Fruit fly (Drosophila melanogaster) whole organism, wandering third instar larva: Measurements from ENCODE around the gene Nup133.

Experiments
- CG32264 ChIP-seq: fragments of 200-800 bp; sonication (Bioruptor generic); optimal IDR thresholded peaks from 2 replicates; lab custom pipeline; 2016; ENCODE audit warnings: missing biosample characterization, missing genetic modification characterization
- CG9705 ChIP-seq: fragments of 200-800 bp; sonication (Bioruptor generic); optimal IDR thresholded peaks from 2 replicates; lab custom pipeline; 2018; ENCODE audit warnings: missing biosample characterization, mild to moderate bottlenecking, missing genetic modification characterization
- CrebA ChIP-seq: fragments of 200-800 bp; sonication (Bioruptor generic); optimal IDR thresholded peaks from 2 replicates; lab custom pipeline; 2016; ENCODE audit warnings: missing biosample characterization, mild to moderate bottlenecking, missing genetic modification characterization, borderline replicate concordance
- Dfd ChIP-seq: fragments of >200 bp; optimal IDR thresholded peaks from 2 replicates; lab custom pipeline; 2017; ENCODE audit warnings: missing biosample characterization, missing genetic modification characterization
- Dif ChIP-seq: fragments of 200-275, 200-300 bp; sonication (Bioruptor generic); optimal IDR thresholded peaks from 2 replicates; lab custom pipeline; 2018; ENCODE audit warnings: missing biosample characterization, missing genetic modification characterization; ENCODE audit not compliant: partially characterized antibody
- GATAd ChIP-seq: sonication (Bioruptor generic); optimal IDR thresholded peaks from 2 replicates; lab custom pipeline; 2016; ENCODE audit warnings: missing biosample characterization, missing genetic modification characterization
- HLH106 ChIP-seq: fragments of 200-800 bp; optimal IDR thresholded peaks from 3 replicates; lab custom pipeline; 2019; ENCODE audit warnings: missing biosample characterization, mild to moderate bottlenecking, missing genetic modification characterization, moderate library complexity
- Hr78 ChIP-seq: fragments of >200 bp; optimal IDR thresholded peaks from 2 replicates; lab custom pipeline; 2017; ENCODE audit warnings: missing biosample characterization, missing genetic modification characterization
- Hr83 ChIP-seq: fragments of 200-300 bp; sonication (Bioruptor generic); optimal IDR thresholded peaks from 2 replicates; lab custom pipeline; 2016; ENCODE audit warnings: missing biosample characterization, mild to moderate bottlenecking, missing genetic modification characterization, moderate library complexity; ENCODE audit not compliant: poor library complexity, severe bottlenecking
- Jra ChIP-seq: sonication (Bioruptor generic); optimal IDR thresholded peaks from 2 replicates; lab custom pipeline; 2016; ENCODE audit warnings: missing biosample characterization, missing genetic modification characterization
- Mio ChIP-seq: sonication (Bioruptor generic); optimal IDR thresholded peaks from 2 replicates; lab custom pipeline; 2016; ENCODE audit warnings: missing biosample characterization, missing genetic modification characterization
- Myc ChIP-seq: fragments of >200 bp; optimal IDR thresholded peaks from 2 replicates; lab custom pipeline; 2017
- N ChIP-seq: fragments of >200 bp; optimal IDR thresholded peaks from 2 replicates; lab custom pipeline; 2018; ENCODE audit warnings: missing biosample characterization, missing external identifiers, missing genetic modification characterization
- Rel ChIP-seq, 2 experiments: fragments of 200-800 bp; sonication (Bioruptor generic) in 1 of 2; optimal IDR thresholded peaks; 2 replicates in 1 of 2; 3 replicates in 1 of 2; lab custom pipeline; 2016 to 2019; ENCODE audit warnings: mild to moderate bottlenecking in 2 of 2, missing biosample characterization in 2 of 2, missing genetic modification characterization in 2 of 2, moderate library complexity in 1 of 2
- Sp1 ChIP-seq: fragments of 200-800 bp; sonication (Bioruptor generic); optimal IDR thresholded peaks from 3 replicates; lab custom pipeline; 2019; ENCODE audit warnings: missing biosample characterization, mild to moderate bottlenecking, missing genetic modification characterization, moderate library complexity
- Vsx2 ChIP-seq: fragments of 200-300, 225-300 bp; sonication (Bioruptor generic); optimal IDR thresholded peaks from 2 replicates; lab custom pipeline; 2018; ENCODE audit warnings: missing biosample characterization, missing genetic modification characterization; ENCODE audit not compliant: partially characterized antibody
- br ChIP-seq: fragments of 200-800 bp; sonication (Bioruptor generic); optimal IDR thresholded peaks from 2 replicates; lab custom pipeline; 2016; ENCODE audit warnings: missing biosample characterization, missing genetic modification characterization
- brk ChIP-seq: fragments of 200-800 bp; sonication (Bioruptor generic); optimal IDR thresholded peaks from 2 replicates; lab custom pipeline; 2016; ENCODE audit warnings: missing biosample characterization, mild to moderate bottlenecking, missing genetic modification characterization
- dl ChIP-seq, 2 experiments: fragments of 175-275, 200-275 bp in 1 of 2; fragments of 200-275 bp in 1 of 2; sonication (Bioruptor generic); optimal IDR thresholded peaks; lab custom pipeline; 2018; ENCODE audit warnings: mild to moderate bottlenecking in 2 of 2, missing biosample characterization in 2 of 2, missing genetic modification characterization in 2 of 2, moderate library complexity in 2 of 2; ENCODE audit not compliant: partially characterized antibody in 2 of 2, insufficient read depth in 1 of 2
- dmrt93B ChIP-seq: fragments of 200-800 bp; sonication (Bioruptor generic); optimal IDR thresholded peaks from 2 replicates; lab custom pipeline; 2018; ENCODE audit warnings: missing biosample characterization, mild to moderate bottlenecking, missing genetic modification characterization
- dsf ChIP-seq: sonication (Bioruptor generic); optimal IDR thresholded peaks from 2 replicates; lab custom pipeline; 2016; ENCODE audit warnings: missing biosample characterization, missing genetic modification characterization, borderline replicate concordance
- ey ChIP-seq: fragments of 200-800 bp; sonication (Bioruptor generic); optimal IDR thresholded peaks from 2 replicates; lab custom pipeline; 2016; ENCODE audit warnings: missing biosample characterization, missing genetic modification characterization
- foxo ChIP-seq, 2 experiments: fragments of 200-800 bp; sonication (Bioruptor generic); optimal IDR thresholded peaks; 2 replicates in 1 of 2; 3 replicates in 1 of 2; lab custom pipeline; 2016 to 2017; ENCODE audit warnings: missing biosample characterization in 2 of 2, missing genetic modification characterization in 2 of 2
- fru ChIP-seq: fragments of 200-800 bp; sonication (Bioruptor generic); optimal IDR thresholded peaks from 3 replicates; lab custom pipeline; 2016; ENCODE audit warnings: missing biosample characterization, mild to moderate bottlenecking, missing genetic modification characterization
- h ChIP-seq: fragments of 200-800 bp; sonication (Bioruptor generic); optimal IDR thresholded peaks from 3 replicates; lab custom pipeline; 2016; ENCODE audit warnings: missing biosample characterization, mild to moderate bottlenecking, missing genetic modification characterization
- jim ChIP-seq: fragments of 175-275, 200-325 bp; sonication (Bioruptor generic); optimal IDR thresholded peaks from 2 replicates; lab custom pipeline; 2016; ENCODE audit warnings: missing biosample characterization, mild to moderate bottlenecking, missing genetic modification characterization
- lola ChIP-seq: fragments of >200 bp; optimal IDR thresholded peaks from 2 replicates; lab custom pipeline; 2017; ENCODE audit warnings: missing biosample characterization, missing genetic modification characterization
- psq ChIP-seq: fragments of 200-800 bp; sonication (Bioruptor generic); optimal IDR thresholded peaks from 3 replicates; lab custom pipeline; 2017; ENCODE audit warnings: missing biosample characterization, mild to moderate bottlenecking, missing genetic modification characterization, moderate library complexity
- rgr ChIP-seq: fragments of 200-800 bp; sonication (Bioruptor generic); optimal IDR thresholded peaks from 3 replicates; lab custom pipeline; 2016; ENCODE audit warnings: missing biosample characterization, mild to moderate bottlenecking, missing genetic modification characterization
- sage ChIP-seq: fragments of 200-800 bp; sonication (Bioruptor generic); optimal IDR thresholded peaks from 2 replicates; lab custom pipeline; 2016; ENCODE audit warnings: missing biosample characterization, mild to moderate bottlenecking, missing genetic modification characterization
- sv ChIP-seq: fragments of 200-800 bp; sonication (Bioruptor generic); optimal IDR thresholded peaks from 3 replicates; lab custom pipeline; 2016; ENCODE audit warnings: missing biosample characterization, missing genetic modification characterization
- usp ChIP-seq: fragments of >200 bp; optimal IDR thresholded peaks from 2 replicates; lab custom pipeline; 2017; ENCODE audit warnings: missing biosample characterization, missing genetic modification characterization
- woc ChIP-seq: sonication (Bioruptor generic); optimal IDR thresholded peaks from 2 replicates; lab custom pipeline; 2016; ENCODE audit warnings: missing biosample characterization, mild to moderate bottlenecking, missing genetic modification characterization

Nup133 gene

DNA sequence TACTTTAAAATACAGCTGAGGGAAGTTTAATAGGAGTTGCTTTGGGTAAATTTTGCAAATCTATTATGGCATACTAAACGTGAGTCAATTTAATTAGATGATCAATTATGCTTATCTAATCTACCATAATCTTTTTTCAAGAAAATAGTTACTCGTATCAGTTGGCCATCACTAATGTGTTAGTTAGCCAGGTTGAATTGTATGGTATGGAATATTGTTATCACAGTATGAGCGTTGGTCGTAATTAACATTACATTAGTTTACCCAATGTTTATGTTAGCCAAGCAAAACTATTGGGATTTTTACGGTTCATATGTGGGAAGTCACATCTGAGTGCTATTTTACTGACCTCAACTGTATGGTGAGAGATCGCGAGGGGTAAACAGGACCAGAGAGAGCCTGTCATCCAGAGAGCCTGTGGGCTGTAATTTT is 16.9 kb upstream of the Nup133 start (continued):
- TF ChIP-seq brk (GFP tag; lab: Kevin White, UChicago) (no peak), Jra (GFP tag; lab: Kevin White, UChicago) (no peak), Hr83 (GFP tag; lab: Kevin White, UChicago) (no peak), Dif (GFP tag; lab: Kevin White, UChicago) (no peak), Sp1 (GFP tag; lab: Kevin White, UChicago) (peak; percentile 74), Myc (lab: Kevin White, UChicago) (no peak), GATAd (GFP tag; lab: Kevin White, UChicago) (no peak), dl (GFP tag; optimal IDR thresholded peaks at IDR 0.05; lab: Kevin White, UChicago; ENCODE audit: insufficient read depth in 1 of 2, partially characterized antibody in 2 of 2) (no peak), rgr (GFP tag; lab: Kevin White, UChicago) (peak; percentile 56), br (GFP tag; lab: Kevin White, UChicago) (peak; percentile 82), psq (peak; percentile 60), CG9705 (GFP tag; lab: Kevin White, UChicago) (peak; percentile 37), fru (GFP tag; lab: Kevin White, UChicago) (peak; percentile 83)

DNA sequence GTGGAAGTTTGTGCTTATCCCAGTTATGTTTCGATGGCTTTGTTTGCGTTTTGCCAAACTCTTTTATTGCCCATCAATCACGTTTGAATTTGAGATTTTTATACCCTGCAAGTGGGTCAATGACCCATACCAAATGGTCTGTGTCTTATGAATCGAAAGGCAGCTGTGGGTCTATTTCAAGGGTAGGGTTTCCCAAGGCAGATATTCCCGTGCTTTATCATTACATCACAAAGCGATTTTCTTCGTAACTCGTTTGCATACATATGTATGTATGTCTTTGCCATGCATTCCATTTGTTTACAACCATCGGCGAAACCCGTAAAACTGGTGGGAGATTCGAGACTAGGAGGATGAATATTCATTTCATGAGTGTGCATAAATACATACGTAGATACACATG is 15.0 kb upstream of the Nup133 start:
- TF ChIP-seq Jra (GFP tag; lab: Kevin White, UChicago), result no peak
- no peak for TF ChIP-seq Dfd (GFP tag; lab: Kevin White, UChicago)
- no peak for TF ChIP-seq dsf
- TF ChIP-seq HLH106 (tag; lab: Kevin White, UChicago), result no peak
- no peak for TF ChIP-seq fru (GFP tag; lab: Kevin White, UChicago)
- TF ChIP-seq brk (GFP tag; lab: Kevin White, UChicago), result no peak
- no peak for TF ChIP-seq sage
- no peak for TF ChIP-seq CG32264
- no peak for TF ChIP-seq rgr (GFP tag; lab: Kevin White, UChicago)
- no peak for TF ChIP-seq jim (GFP tag; lab: Kevin White, UChicago)
- no peak for TF ChIP-seq Hr78
- no peak for TF ChIP-seq psq
- no peak for TF ChIP-seq GATAd (GFP tag; lab: Kevin White, UChicago)
- TF ChIP-seq br (GFP tag; lab: Kevin White, UChicago), result no peak
- no peak for TF ChIP-seq woc (GFP tag; lab: Kevin White, UChicago)

DNA sequence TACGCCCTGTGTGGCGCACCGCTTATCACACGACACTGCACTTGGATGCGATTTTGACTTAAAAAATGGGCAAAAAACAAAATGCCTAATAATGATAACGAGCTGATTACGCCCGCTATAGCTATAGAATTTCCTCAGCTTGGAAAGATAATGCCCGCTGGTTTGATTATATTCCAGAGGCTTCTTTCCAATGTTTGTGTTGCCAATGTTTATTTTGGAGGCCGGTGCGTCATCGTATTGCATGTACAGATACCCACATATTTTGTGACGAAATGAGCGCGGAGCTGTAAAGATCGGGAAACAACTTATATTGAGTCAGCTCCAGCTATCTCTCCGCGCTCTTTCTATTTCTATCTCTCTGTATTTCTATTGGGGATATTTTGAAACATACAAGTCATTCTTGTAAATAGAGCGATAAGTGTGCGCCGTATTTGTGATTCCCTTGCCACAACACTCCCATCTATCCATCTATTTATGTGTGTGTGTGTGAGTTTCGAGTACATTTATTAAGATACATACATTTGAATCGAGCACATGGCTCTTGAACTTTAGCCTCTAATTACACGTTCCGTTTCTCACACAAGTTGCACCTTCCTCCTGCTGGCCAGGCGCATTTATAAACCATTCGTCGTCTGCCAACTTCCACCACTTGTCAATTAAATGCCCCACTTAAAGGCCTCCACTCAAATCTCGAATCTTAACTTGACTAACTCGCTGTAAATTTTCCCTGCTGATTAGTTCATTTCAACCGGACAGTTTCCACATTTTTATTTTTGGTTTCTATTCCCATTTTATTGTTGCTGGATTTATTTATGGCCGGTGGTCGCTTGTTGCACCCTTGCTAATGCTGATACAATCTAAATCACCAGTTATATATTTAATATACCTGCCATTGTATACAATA is 6.1 kb upstream of the Nup133 start:
- TF ChIP-seq N (GFP tag; lab: Kevin White, UChicago) (no peak), Rel (GFP tag; optimal IDR thresholded peaks at IDR 0.05; lab: Kevin White, UChicago) (no peak), Rel (tag; optimal IDR thresholded peaks at IDR 0.05; lab: Kevin White, UChicago) (peak; percentile 75), CG9705 (GFP tag; lab: Kevin White, UChicago) (peak; percentile 10), lola (GFP tag; lab: Kevin White, UChicago) (no peak), rgr (GFP tag; lab: Kevin White, UChicago) (no peak), foxo (GFP tag; optimal IDR thresholded peaks at IDR 0.05; lab: Kevin White, UChicago) (peak in 1 of 2 experiments; percentile 33), Vsx2 (GFP tag; lab: Kevin White, UChicago) (no peak), h (peak; percentile 31), br (GFP tag; lab: Kevin White, UChicago) (no peak), Dfd (GFP tag; lab: Kevin White, UChicago) (no peak), Hr78 (no peak), sv (GFP tag; lab: Kevin White, UChicago) (no peak), dl (GFP tag; optimal IDR thresholded peaks at IDR 0.05; lab: Kevin White, UChicago; ENCODE audit: insufficient read depth in 1 of 2, partially characterized antibody in 2 of 2) (no peak), dmrt93B (no peak), sage (no peak), Hr83 (GFP tag; lab: Kevin White, UChicago) (no peak), Jra (GFP tag; lab: Kevin White, UChicago) (peak; percentile 17)

DNA sequence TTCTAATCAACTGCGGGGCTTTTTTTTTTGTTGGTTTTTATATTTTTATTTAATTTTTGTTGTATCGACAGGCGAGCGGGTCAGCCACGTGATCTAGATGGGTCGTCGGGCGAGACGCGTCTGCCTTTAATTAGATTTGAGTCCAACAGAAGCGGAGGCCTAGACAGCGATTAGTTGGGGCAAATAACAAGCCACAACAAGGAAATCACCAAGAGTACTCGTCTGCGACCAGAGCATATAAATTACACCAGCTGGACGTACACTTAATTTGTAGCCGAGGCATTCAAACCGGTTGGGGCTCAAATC is 5.5 kb upstream of the Nup133 start:
- TF ChIP-seq usp (GFP tag; lab: Kevin White, UChicago) (no peak), jim (GFP tag; lab: Kevin White, UChicago) (no peak), ey (GFP tag; lab: Kevin White, UChicago) (no peak), rgr (GFP tag; lab: Kevin White, UChicago) (no peak), dsf (no peak), Hr78 (no peak), Mio (GFP tag; lab: Kevin White, UChicago) (no peak), dmrt93B (no peak), woc (GFP tag; lab: Kevin White, UChicago) (no peak), CG32264 (no peak), h (no peak), CrebA (GFP tag; lab: Kevin White, UChicago) (no peak)
- TF ChIP-seq, all 38 proteins: peak for 0
